Worm (Caenorhabditis elegans) whole organism, young adult: ENCODE data around the gene asp-2.

ENCODE experiments used
- C17E4.6 ChIP-seq: fragments of 200-800 bp; sonication (Bioruptor generic); IDR thresholded peaks from 2 replicates; pipeline ENCODE4 v1.3.6; 2022; ENCODE audit warnings: missing genetic modification reagents, missing genetic modification characterization, missing compliant biosample characterization
- F22D6.2 ChIP-seq: sonication (generic microtip); optimal IDR thresholded peaks from 2 replicates; lab custom pipeline; 2016; ENCODE audit warnings: mild to moderate bottlenecking, missing genetic modification characterization, missing compliant biosample characterization
- F57C9.4 ChIP-seq: sonication (generic microtip); optimal IDR thresholded peaks from 2 replicates; lab custom pipeline; 2017; ENCODE audit warnings: mild to moderate bottlenecking, missing genetic modification characterization, missing compliant biosample characterization
- T07F8.4 ChIP-seq: sonication (generic microtip); optimal IDR thresholded peaks from 2 replicates; lab custom pipeline; 2016; ENCODE audit warnings: mild to moderate bottlenecking, missing genetic modification characterization, moderate library complexity, missing compliant biosample characterization
- Y53F4B.3 ChIP-seq: fragments of 200-800 bp; sonication (Bioruptor generic); IDR thresholded peaks from 2 replicates; pipeline ENCODE4 v1.3.6; 2022; ENCODE audit warnings: missing genetic modification reagents, missing genetic modification characterization, missing compliant biosample characterization
- Y53G8AR.9 ChIP-seq: fragments of 200-800 bp; sonication (Bioruptor generic); conservative IDR thresholded peaks from 2 replicates; pipeline ENCODE4 v1.3.6; 2022; ENCODE audit warnings: missing genetic modification reagents, missing genetic modification characterization, missing compliant biosample characterization
- aptf-2 ChIP-seq: fragments of 200-800 bp; sonication (Bioruptor generic); conservative IDR thresholded peaks from 2 replicates; pipeline ENCODE4 v1.3.6; 2022; ENCODE audit warnings: missing genetic modification reagents, missing genetic modification characterization, missing compliant biosample characterization
- athp-1 ChIP-seq: sonication (generic microtip); optimal IDR thresholded peaks from 2 replicates; lab custom pipeline; 2017; ENCODE audit warnings: mild to moderate bottlenecking, missing genetic modification characterization, missing compliant biosample characterization
- attf-6 ChIP-seq: fragments of 200-800 bp; sonication (Bioruptor generic); IDR thresholded peaks from 2 replicates; pipeline ENCODE4 v1.3.6; 2022; ENCODE audit warnings: missing genetic modification reagents, missing genetic modification characterization, missing compliant biosample characterization
- ccch-3 ChIP-seq: fragments of 200-800 bp; sonication (Bioruptor generic); optimal IDR thresholded peaks from 2 replicates; lab custom pipeline; 2018; ENCODE audit warnings: mild to moderate bottlenecking, missing genetic modification characterization, missing compliant biosample characterization
- cebp-1 ChIP-seq, 2 experiments: fragments of 200-800 bp in 1 of 2; sonication (Bioruptor generic) in 1 of 2; sonication (generic microtip) in 1 of 2; IDR thresholded peaks in 1 of 2; optimal IDR thresholded peaks in 1 of 2; 2 replicates each; pipeline versions ENCODE4 v1.3.6 to Lab custom; 2017 to 2022; ENCODE audit warnings: missing compliant biosample characterization in 2 of 2, missing genetic modification characterization in 2 of 2, mild to moderate bottlenecking in 1 of 2, missing genetic modification reagents in 1 of 2, moderate library complexity in 1 of 2
- ceh-79 ChIP-seq: sonication (generic microtip); optimal IDR thresholded peaks from 2 replicates; lab custom pipeline; 2017; ENCODE audit warnings: mild to moderate bottlenecking, missing genetic modification characterization, missing compliant biosample characterization
- chd-7 ChIP-seq: sonication (generic microtip); optimal IDR thresholded peaks from 2 replicates; lab custom pipeline; 2016; ENCODE audit warnings: mild to moderate bottlenecking, missing genetic modification characterization, moderate library complexity, missing compliant biosample characterization
- dpl-1 ChIP-seq: fragments of 150-350 bp; optimal IDR thresholded peaks from 2 replicates; lab custom pipeline; 2014; ENCODE audit warnings: missing biosample characterization, missing genetic modification reagents, missing genetic modification characterization
- egl-18 ChIP-seq: fragments of 200-800 bp; sonication (Bioruptor generic); IDR thresholded peaks from 2 replicates; pipeline ENCODE4 v1.3.6; 2022; ENCODE audit warnings: missing genetic modification reagents, missing genetic modification characterization, missing compliant biosample characterization
- egrh-3 ChIP-seq: fragments of 200-800 bp; sonication (Bioruptor generic); IDR thresholded peaks from 2 replicates; pipeline ENCODE4 v1.3.6; 2022; ENCODE audit warnings: missing genetic modification reagents, missing genetic modification characterization, missing compliant biosample characterization
- ets-4 ChIP-seq: fragments of 200-800 bp; sonication (Bioruptor generic); optimal IDR thresholded peaks from 2 replicates; lab custom pipeline; 2018; ENCODE audit warnings: mild to moderate bottlenecking, missing genetic modification characterization, missing compliant biosample characterization
- hmg-20 ChIP-seq: fragments of 200-800 bp; sonication (Bioruptor generic); IDR thresholded peaks from 2 replicates; pipeline ENCODE4 v1.3.6; 2022; ENCODE audit warnings: missing genetic modification reagents, missing genetic modification characterization, missing compliant biosample characterization
- madf-6 ChIP-seq: fragments of 200-800 bp; sonication (Bioruptor generic); IDR thresholded peaks from 2 replicates; pipeline ENCODE4 v1.3.6; 2022; ENCODE audit warnings: missing genetic modification reagents, missing genetic modification characterization, missing compliant biosample characterization
- mcd-1 ChIP-seq: fragments of 200-800 bp; sonication (Bioruptor generic); IDR thresholded peaks from 2 replicates; pipeline ENCODE4 v1.3.6; 2022; ENCODE audit warnings: missing genetic modification reagents, missing genetic modification characterization, missing compliant biosample characterization
- mel-28 ChIP-seq: sonication (generic microtip); optimal IDR thresholded peaks from 2 replicates; lab custom pipeline; 2016; ENCODE audit warnings: borderline replicate concordance, mild to moderate bottlenecking, missing genetic modification characterization, missing compliant biosample characterization
- mxl-1 ChIP-seq: sonication (generic microtip); optimal IDR thresholded peaks from 2 replicates; lab custom pipeline; 2016; ENCODE audit warnings: missing genetic modification characterization, missing compliant biosample characterization
- pha-4 ChIP-seq: fragments of 150-350 bp; sonication (generic microtip); optimal IDR thresholded peaks from 2 replicates; lab custom pipeline; 2014; ENCODE audit warnings: missing biosample characterization, missing genetic modification reagents, missing genetic modification characterization
- rcor-1 ChIP-seq: fragments of 200-800 bp; sonication (Bioruptor generic); IDR thresholded peaks from 2 replicates; pipeline ENCODE4 v1.3.6; 2022; ENCODE audit warnings: missing genetic modification reagents, missing genetic modification characterization, missing compliant biosample characterization
- rec-8 ChIP-seq, 2 experiments: sonication (generic microtip); optimal IDR thresholded peaks; 2 replicates each; lab custom pipeline; 2016; ENCODE audit warnings: mild to moderate bottlenecking in 2 of 2, missing genetic modification characterization in 2 of 2, missing genetic modification reagents in 2 of 2, missing genotype in 2 of 2, missing biosample characterization in 1 of 2, missing compliant biosample characterization in 1 of 2, moderate library complexity in 1 of 2
- repo-1 ChIP-seq: sonication (generic microtip); optimal IDR thresholded peaks from 2 replicates; lab custom pipeline; 2017; ENCODE audit warnings: mild to moderate bottlenecking, missing genetic modification characterization, missing compliant biosample characterization
- rpc-1 ChIP-seq, 2 experiments: fragments of 150-350 bp in 1 of 2; sonication (generic microtip) in 1 of 2; optimal IDR thresholded peaks; 2 replicates each; lab custom pipeline; 2014 to 2018; ENCODE audit warnings: missing biosample characterization in 1 of 2, missing genetic modification characterization in 1 of 2, missing genetic modification reagents in 1 of 2, missing genotype in 1 of 2
- sdz-38 ChIP-seq: sonication (generic microtip); optimal IDR thresholded peaks from 2 replicates; lab custom pipeline; 2016; ENCODE audit warnings: missing genotype, missing genetic modification characterization, missing compliant biosample characterization
- sea-2 ChIP-seq: fragments of 200-800 bp; sonication (Bioruptor generic); IDR thresholded peaks from 2 replicates; pipeline ENCODE4 v1.3.6; 2022; ENCODE audit warnings: missing genetic modification characterization, missing compliant biosample characterization
- snpc-1.1 ChIP-seq: sonication (generic microtip); optimal IDR thresholded peaks from 2 replicates; lab custom pipeline; 2017; ENCODE audit warnings: missing genetic modification characterization, mild to moderate bottlenecking, missing compliant biosample characterization, antibody characterized with exemption, moderate library complexity, missing genotype, missing genetic modification reagents; ENCODE audit not compliant: insufficient read depth
- snpc-3.4 ChIP-seq: sonication (generic microtip); optimal IDR thresholded peaks from 2 replicates; lab custom pipeline; 2017; ENCODE audit warnings: missing genetic modification characterization, mild to moderate bottlenecking, missing compliant biosample characterization, antibody characterized with exemption, moderate library complexity, missing genotype, missing genetic modification reagents
- snpc-4 ChIP-seq, 5 experiments: fragments of 150-350 bp in 1 of 5; sonication (generic microtip) in 4 of 5; optimal IDR thresholded peaks; 2 replicates each; lab custom pipeline; 2014 to 2018; ENCODE audit warnings: missing genetic modification characterization in 5 of 5, missing biosample characterization in 3 of 5, antibody characterized with exemption in 2 of 5, mild to moderate bottlenecking in 2 of 5, missing compliant biosample characterization in 2 of 5, missing genotype in 2 of 5, moderate library complexity in 2 of 5, missing genetic modification reagents in 1 of 5
- zim-3 ChIP-seq: sonication (generic microtip); optimal IDR thresholded peaks from 2 replicates; lab custom pipeline; 2017; ENCODE audit warnings: mild to moderate bottlenecking, missing genetic modification characterization, moderate library complexity, missing compliant biosample characterization
- ztf-28 ChIP-seq: fragments of 200-800 bp; sonication (Bioruptor generic); IDR thresholded peaks from 2 replicates; pipeline ENCODE4 v1.3.6; 2022; ENCODE audit warnings: missing genetic modification reagents, missing genetic modification characterization, missing compliant biosample characterization

Gene asp-2

ce11 chrV:9224377-9224776, 21.5 kb downstream of the asp-2 start:
- TF ChIP-seq hmg-20 (GFP tag; lab: Robert Waterston, UW) (no peak), F57C9.4 (tag; lab: Kevin White, UChicago) (no peak), egl-18 (GFP tag; lab: Robert Waterston, UW) (no peak), cebp-1 (GFP tag; IDR thresholded peaks at IDR 0.05; lab: Robert Waterston, UW) (no peak), cebp-1 (tag; optimal IDR thresholded peaks at IDR 0.05; lab: Kevin White, UChicago) (no peak), zim-3 (tag; lab: Kevin White, UChicago) (no peak), ets-4 (GFP tag; lab: Kevin White, UChicago) (no peak), dpl-1 (GFP tag; lab: Kevin White, UChicago) (no peak), madf-6 (no peak), repo-1 (tag; lab: Kevin White, UChicago) (no peak)

- TF ChIP-seq attf-6 (no peak), ztf-28 (no peak), C17E4.6 (no peak), mel-28 (no peak), chd-7 (tag; lab: Kevin White, UChicago) (no peak), mxl-1 (no peak), ccch-3 (GFP tag; lab: Kevin White, UChicago) (no peak), Y53G8AR.9 (GFP tag; lab: Robert Waterston, UW) (no peak), athp-1 (tag; lab: Kevin White, UChicago) (no peak), rpc-1 (optimal IDR thresholded peaks at IDR 0.05; lab: Kevin White, UChicago) (no peak), rpc-1 (tag; optimal IDR thresholded peaks at IDR 0.05; lab: Kevin White, UChicago) (no peak), mcd-1 (GFP tag; lab: Robert Waterston, UW) (no peak), sdz-38 (tag; lab: Kevin White, UChicago) (no peak), aptf-2 (GFP tag; lab: Robert Waterston, UW) (no peak), pha-4 (no peak), rec-8 (tag; optimal IDR thresholded peaks at IDR 0.05; lab: Kevin White, UChicago) (no peak), T07F8.4 (tag; lab: Kevin White, UChicago) (no peak), snpc-3.4 (tag; lab: Kevin White, UChicago) (no peak), rcor-1 (GFP tag; lab: Robert Waterston, UW) (no peak), Y53F4B.3 (GFP tag; lab: Robert Waterston, UW) (no peak)
- TF ChIP-seq, all 124 proteins: peak for 0
Observed at ce11 chrV:9224981-9225380, 22.1 kb downstream of the asp-2 start.

- no peak for TF ChIP-seq snpc-1.1 (tag; lab: Kevin White, UChicago)
Observed at ce11 chrV:9225675-9226144, 22.8 kb downstream of the asp-2 start, which contains the start of gene F07C3.2. TSS of gene F07C3.2 (plus strand) at chrV:9226094.

- TF ChIP-seq sea-2 (GFP tag; lab: Robert Waterston, UW) (no peak), ceh-79 (tag; lab: Kevin White, UChicago) (no peak), egrh-3 (no peak), snpc-4 (GFP tag; optimal IDR thresholded peaks at IDR 0.05; lab: Kevin White, UChicago) (no peak), snpc-4 (tag; optimal IDR thresholded peaks at IDR 0.05; lab: Kevin White, UChicago) (no peak), F22D6.2 (tag; lab: Kevin White, UChicago) (no peak)
Observed at ce11 chrV:9232296-9232695, 29.4 kb downstream of the asp-2 start, which contains the start of gene F07C3.3. TSS of gene F07C3.3 (minus strand) at chrV:9232396.
